Worm (Caenorhabditis elegans) whole organism, L1 larva: ENCODE data around the gene rho-1.
A peak's percentile ranks its signal among the peaks of the same experiment; 100 is the strongest.
"Not testable (repeated sequence)": the region's sequence is repeated elsewhere in the genome, so short reads cannot be mapped to it uniquely, and the experiment has no call there.

Experiments used
- C34B4.2 ChIP-seq: sonication (generic microtip); optimal IDR thresholded peaks from 2 replicates; lab custom pipeline; 2017; ENCODE audit warnings: mild to moderate bottlenecking, missing genetic modification characterization, missing compliant biosample characterization
- ama-1 ChIP-seq: fragments of 150-350 bp; optimal IDR thresholded peaks from 2 replicates; lab custom pipeline; 2014
- blmp-1 ChIP-seq: fragments of 150-350 bp; optimal IDR thresholded peaks from 2 replicates; lab custom pipeline; 2014; ENCODE audit warnings: missing biosample characterization, missing genetic modification characterization
- ces-1 ChIP-seq: fragments of 150-350 bp; optimal IDR thresholded peaks from 2 replicates; lab custom pipeline; 2014; ENCODE audit warnings: missing biosample characterization, missing genetic modification reagents, missing genetic modification characterization
- dsc-1 ChIP-seq: sonication (generic microtip); optimal IDR thresholded peaks from 2 replicates; lab custom pipeline; 2016; ENCODE audit warnings: mild to moderate bottlenecking, missing genetic modification characterization, missing compliant biosample characterization
- elt-3 ChIP-seq, 6 experiments: fragments of 150-350 bp in 1 of 6; sonication (generic microtip); optimal IDR thresholded peaks; 2 replicates each; lab custom pipeline; 2017 to 2018; ENCODE audit warnings: missing biosample characterization in 6 of 6, missing genetic modification characterization in 6 of 6, inconsistent platforms in 1 of 6
- fkh-4 ChIP-seq: sonication (generic microtip); optimal IDR thresholded peaks from 2 replicates; lab custom pipeline; 2016; ENCODE audit warnings: missing compliant biosample characterization, missing genetic modification characterization, borderline replicate concordance
- fkh-8 ChIP-seq: sonication (generic microtip); optimal IDR thresholded peaks from 2 replicates; lab custom pipeline; 2016; ENCODE audit warnings: mild to moderate bottlenecking, missing genetic modification characterization, missing compliant biosample characterization
- fos-1 ChIP-seq: fragments of 150-350 bp; optimal IDR thresholded peaks from 2 replicates; lab custom pipeline; 2014; ENCODE audit warnings: missing biosample characterization, missing genetic modification characterization
- grh-1 ChIP-seq: fragments of 200-800 bp; sonication (Bioruptor generic); IDR thresholded peaks from 2 replicates; pipeline ENCODE4 v1.3.6; 2022; ENCODE audit warnings: missing genetic modification reagents, missing genetic modification characterization, missing compliant biosample characterization
- hlh-17 ChIP-seq: fragments of 200-800 bp; sonication (Bioruptor generic); optimal IDR thresholded peaks from 2 replicates; lab custom pipeline; 2018; ENCODE audit warnings: missing genetic modification characterization, mild to moderate bottlenecking, missing compliant biosample characterization, moderate library complexity, borderline replicate concordance
- hlh-4 ChIP-seq: sonication (generic microtip); optimal IDR thresholded peaks from 2 replicates; lab custom pipeline; 2016; ENCODE audit warnings: mild to moderate bottlenecking, missing genetic modification characterization, missing compliant biosample characterization
- lin-13 ChIP-seq: fragments of 150-350 bp; optimal IDR thresholded peaks from 2 replicates; lab custom pipeline; 2014; ENCODE audit warnings: missing biosample characterization, missing genetic modification reagents, missing genetic modification characterization
- lin-35 ChIP-seq, 2 experiments: fragments of 150-350 bp; optimal IDR thresholded peaks; 2 replicates each; lab custom pipeline; 2014; ENCODE audit warnings: missing biosample characterization in 2 of 2, missing genetic modification characterization in 2 of 2, missing genetic modification reagents in 2 of 2
- lin-39 ChIP-seq: fragments of 150-350 bp; optimal IDR thresholded peaks from 2 replicates; lab custom pipeline; 2014; ENCODE audit warnings: missing biosample characterization, missing genetic modification reagents, missing genetic modification characterization
- mef-2 ChIP-seq: fragments of 150-350 bp; optimal IDR thresholded peaks from 2 replicates; lab custom pipeline; 2014; ENCODE audit warnings: missing biosample characterization, missing genetic modification characterization
- nhr-12 ChIP-seq: sonication (generic microtip); optimal IDR thresholded peaks from 2 replicates; lab custom pipeline; 2017; ENCODE audit warnings: missing biosample characterization, missing genetic modification characterization
- nhr-237 ChIP-seq: fragments of 150-350 bp; optimal IDR thresholded peaks from 2 replicates; lab custom pipeline; 2014; ENCODE audit warnings: missing biosample characterization, missing genetic modification characterization
- nhr-28 ChIP-seq: fragments of 150-350 bp; optimal IDR thresholded peaks from 2 replicates; lab custom pipeline; 2014; ENCODE audit warnings: missing biosample characterization, missing genetic modification characterization
- nhr-47 ChIP-seq: sonication (generic microtip); optimal IDR thresholded peaks from 2 replicates; lab custom pipeline; 2016; ENCODE audit warnings: mild to moderate bottlenecking, missing genetic modification characterization, moderate library complexity, missing compliant biosample characterization
- nhr-85 ChIP-seq: sonication (generic microtip); peaks from one replicate; lab custom pipeline; 2016; ENCODE audit warnings: missing genetic modification characterization, inconsistent platforms, missing compliant biosample characterization
- nhr-90 ChIP-seq: sonication (generic microtip); optimal IDR thresholded peaks from 2 replicates; lab custom pipeline; 2016; ENCODE audit warnings: mild to moderate bottlenecking, missing genetic modification characterization, missing compliant biosample characterization; ENCODE audit not compliant: poor library complexity
- pax-3 ChIP-seq: fragments of 200-800 bp; sonication (Bioruptor generic); optimal IDR thresholded peaks from 2 replicates; lab custom pipeline; 2018; ENCODE audit warnings: mild to moderate bottlenecking, missing genetic modification characterization, moderate library complexity, missing compliant biosample characterization
- pqm-1 ChIP-seq: sonication (generic microtip); optimal IDR thresholded peaks from 3 replicates; lab custom pipeline; 2017; ENCODE audit warnings: missing biosample characterization, missing genetic modification characterization
- snpc-4 ChIP-seq: fragments of 150-350 bp; optimal IDR thresholded peaks from 2 replicates; lab custom pipeline; 2014; ENCODE audit warnings: missing biosample characterization, missing genetic modification characterization
- snu-23 ChIP-seq: sonication (generic microtip); optimal IDR thresholded peaks from 2 replicates; lab custom pipeline; 2016; ENCODE audit warnings: missing genetic modification characterization, missing compliant biosample characterization
- sup-37 ChIP-seq: fragments of 200-800 bp; sonication (Bioruptor generic); optimal IDR thresholded peaks from 2 replicates; lab custom pipeline; 2018; ENCODE audit warnings: mild to moderate bottlenecking, missing genetic modification characterization, missing compliant biosample characterization
- tbx-2 ChIP-seq: sonication (generic microtip); optimal IDR thresholded peaks from 2 replicates; lab custom pipeline; 2016; ENCODE audit warnings: missing genetic modification characterization, missing compliant biosample characterization
- tlp-1 ChIP-seq: fragments of 150-350 bp; optimal IDR thresholded peaks from 2 replicates; lab custom pipeline; 2014; ENCODE audit warnings: missing biosample characterization, missing genetic modification characterization
- unc-30 ChIP-seq: sonication (generic microtip); optimal IDR thresholded peaks from 2 replicates; lab custom pipeline; 2017; ENCODE audit warnings: missing biosample characterization, missing genetic modification characterization
- unc-86 ChIP-seq: sonication (generic microtip); optimal IDR thresholded peaks from 2 replicates; lab custom pipeline; 2016; ENCODE audit warnings: missing genetic modification characterization, missing compliant biosample characterization
- xbp-1 ChIP-seq: sonication (generic microtip); optimal IDR thresholded peaks from 2 replicates; lab custom pipeline; 2016; ENCODE audit warnings: missing genetic modification characterization, missing compliant biosample characterization
- zag-1 ChIP-seq: fragments of 150-350 bp; optimal IDR thresholded peaks from 2 replicates; lab custom pipeline; 2014; ENCODE audit warnings: missing biosample characterization, missing genetic modification characterization
- zip-4 ChIP-seq: fragments of 200-800 bp; sonication (Bioruptor generic); optimal IDR thresholded peaks from 2 replicates; lab custom pipeline; 2018; ENCODE audit warnings: mild to moderate bottlenecking, missing genetic modification characterization, moderate library complexity, missing compliant biosample characterization

Gene rho-1

ce11 chrIV:16471569-16471968 lies 17.3 kb downstream of the rho-1 start:
- no peak for TF ChIP-seq dsc-1 (tag; lab: Kevin White, UChicago)
- TF ChIP-seq snpc-4 (tag; lab: Kevin White, UChicago): peak; percentile 0
- TF ChIP-seq C34B4.2 (tag; lab: Kevin White, UChicago): no peak
- TF ChIP-seq zip-4 (GFP tag; lab: Kevin White, UChicago): no peak

ce11 chrIV:16470888-16471287 lies 17.9 kb downstream of the rho-1 start, which contains the start of gene VY10G11R.1:
VY10G11R.1 (minus strand) TSS chrIV:16470988.
- TF ChIP-seq pqm-1; xbp-1 (tag; lab: Kevin White, UChicago); hlh-4 (tag; lab: Kevin White, UChicago): not testable (repeated sequence)

ce11 chrIV:16446664-16447063 lies 42.2 kb downstream of the rho-1 start:
- no peak for TF ChIP-seq snu-23 (GFP tag; lab: Kevin White, UChicago)
- TF ChIP-seq nhr-90 (tag; lab: Kevin White, UChicago): no peak
- TF ChIP-seq sup-37: no peak
- no peak for TF ChIP-seq ama-1
- TF ChIP-seq mef-2 (tag; lab: Kevin White, UChicago): no peak
- no peak for TF ChIP-seq elt-3 (tag; optimal IDR thresholded peaks at IDR 0.05; lab: Kevin White, UChicago)
- TF ChIP-seq nhr-47 (tag; lab: Kevin White, UChicago): no peak
- TF ChIP-seq unc-30 (tag; lab: Kevin White, UChicago): no peak
- TF ChIP-seq nhr-28 (tag; lab: Kevin White, UChicago): no peak
- no peak for TF ChIP-seq nhr-85 (tag; lab: Kevin White, UChicago)
- TF ChIP-seq fkh-4 (tag; lab: Kevin White, UChicago): no peak
- no peak for TF ChIP-seq hlh-17 (GFP tag; lab: Kevin White, UChicago)
- TF ChIP-seq nhr-12 (tag; lab: Kevin White, UChicago): no peak
- no peak for TF ChIP-seq lin-13 (GFP tag; lab: Kevin White, UChicago)
- TF ChIP-seq grh-1 (GFP tag; lab: Robert Waterston, UW): no peak

- TF ChIP-seq blmp-1 (tag; lab: Kevin White, UChicago): no peak
- TF ChIP-seq lin-35 (GFP tag; optimal IDR thresholded peaks at IDR 0.05; lab: Kevin White, UChicago): no peak
- TF ChIP-seq nhr-237 (tag; lab: Kevin White, UChicago): no peak
- TF ChIP-seq lin-39 (tag; lab: Kevin White, UChicago): no peak
- no peak for TF ChIP-seq dsc-1 (tag; lab: Kevin White, UChicago)
- no peak for TF ChIP-seq fkh-8 (tag; lab: Kevin White, UChicago)
- no peak for TF ChIP-seq zag-1
- TF ChIP-seq mef-2 (tag; lab: Kevin White, UChicago): no peak
- no peak for TF ChIP-seq ces-1 (GFP tag; lab: Kevin White, UChicago)
- no peak for TF ChIP-seq fkh-4 (tag; lab: Kevin White, UChicago)
- no peak for TF ChIP-seq pax-3
- no peak for TF ChIP-seq unc-30 (tag; lab: Kevin White, UChicago)
- TF ChIP-seq tbx-2 (tag; lab: Kevin White, UChicago): no peak
- TF ChIP-seq fos-1 (tag; lab: Kevin White, UChicago): no peak
- TF ChIP-seq tlp-1 (tag; lab: Kevin White, UChicago): no peak
- TF ChIP-seq unc-86: no peak
- TF ChIP-seq, all 84 proteins: peak for 0
Observed at ce11 chrIV:16442963-16443362, 45.9 kb downstream of the rho-1 start, which contains the start of gene dlc-4. dlc-4 (plus strand) TSS chrIV:16443263.
